Fruit fly (Drosophila melanogaster): ENCODE measurements around the gene ND-20L.

ND-20L gene

dm6 chr3R:29549945-29550344 lies 34.4 kb downstream of the ND-20L start (continued):
- peak; percentile 11 for TF ChIP-seq CG12391 (tag; optimal IDR thresholded peaks at IDR 0.05)
- TF ChIP-seq sens-2 (GFP tag; IDR thresholded peaks at IDR 0.05) = 0 out of 2 replicates have a peak, but pooled peaks have one; percentile 18
- no peak for TF ChIP-seq BEAF-32 (GFP tag; optimal IDR thresholded peaks at IDR 0.05)
- peak; percentile 47 for TF ChIP-seq Xrp1 (GFP tag; IDR thresholded peaks at IDR 0.05)
- peak; percentile 9 for TF ChIP-seq Usf (GFP tag; optimal IDR thresholded peaks at IDR 0.05)
- no peak for TF ChIP-seq Dll (GFP tag; IDR thresholded peaks at IDR 0.05; ENCODE audit: partially characterized antibody)
- TF ChIP-seq CG17829 (tag; optimal IDR thresholded peaks at IDR 0.05) = peak; percentile 10
- TF ChIP-seq CG15696 (tag; optimal IDR thresholded peaks at IDR 0.05) = peak; percentile 27
- no peak for TF ChIP-seq CG3838 (GFP tag; optimal IDR thresholded peaks at IDR 0.05)
- peak; percentile 68 for TF ChIP-seq dmrt11E (tag; optimal IDR thresholded peaks at IDR 0.05)
- TF ChIP-seq CG10959 (GFP tag; IDR thresholded peaks at IDR 0.05) = peak; percentile 45; the same call in 1 of the 2 replicates
- peak; percentile 19 for TF ChIP-seq CG4424 (GFP tag; optimal IDR thresholded peaks at IDR 0.05)
- TF ChIP-seq az2 (GFP tag; optimal IDR thresholded peaks at IDR 0.05) = peak; percentile 14
- TF ChIP-seq sd (tag; optimal IDR thresholded peaks at IDR 0.05) = no peak
- TF ChIP-seq zen (tag; optimal IDR thresholded peaks at IDR 0.05) = peak; percentile 56
- TF ChIP-seq chif (GFP tag; optimal IDR thresholded peaks at IDR 0.05) = peak in 1 of 2 experiments; percentile 45
- TF ChIP-seq ab (GFP tag; optimal IDR thresholded peaks at IDR 0.05) = no peak
- no peak for TF ChIP-seq CG9797 (GFP tag; optimal IDR thresholded peaks at IDR 0.05)
- TF ChIP-seq caup (GFP tag; optimal IDR thresholded peaks at IDR 0.05; ENCODE audit: severe bottlenecking) = no peak
- no peak for TF ChIP-seq psq (GFP tag; optimal IDR thresholded peaks at IDR 0.05)
- TF ChIP-seq CG30431 (GFP tag; optimal IDR thresholded peaks at IDR 0.05) = peak; percentile 26
- peak; percentile 75 for TF ChIP-seq sens (GFP tag)

dm6 chr3R:29550735-29551134 lies 35.2 kb downstream of the ND-20L start:
- TF ChIP-seq abd-A (tag; optimal IDR thresholded peaks at IDR 0.05) = peak; percentile 77
- TF ChIP-seq Deaf1 (tag; optimal IDR thresholded peaks at IDR 0.05) = peak; percentile 45
- peak; percentile 70 for TF ChIP-seq Ets65A (GFP tag)
- TF ChIP-seq CG8281 (tag; optimal IDR thresholded peaks at IDR 0.05) = no peak

dm6 chr3R:29552830-29553583 lies 37.5 kb downstream of the ND-20L start:
- TF ChIP-seq pros (GFP tag; optimal IDR thresholded peaks at IDR 0.05) (peak; percentile 40), CG15073 (GFP tag; optimal IDR thresholded peaks at IDR 0.05) (no peak), Nf-YA (GFP tag; IDR thresholded peaks at IDR 0.05) (no peak), nau (GFP tag; optimal IDR thresholded peaks at IDR 0.05) (no peak), Fer3 (tag; optimal IDR thresholded peaks at IDR 0.05) (no peak), CG16815 (GFP tag; optimal IDR thresholded peaks at IDR 0.05) (no peak), sna (GFP tag; IDR thresholded peaks at IDR 0.05; ENCODE audit: partially characterized antibody) (no peak), CG14965 (GFP tag; optimal IDR thresholded peaks at IDR 0.05; ENCODE audit: borderline replicate concordance) (no peak), Bgb (GFP tag; IDR thresholded peaks at IDR 0.05; ENCODE audit: partially characterized antibody) (no peak), Scr (GFP tag; IDR thresholded peaks at IDR 0.05; ENCODE audit: partially characterized antibody) (no peak), nmo (GFP tag; optimal IDR thresholded peaks at IDR 0.05) (no peak), HLH4C (GFP tag; IDR thresholded peaks at IDR 0.05; ENCODE audit: partially characterized antibody) (no peak), CG14860 (GFP tag; IDR thresholded peaks at IDR 0.05; ENCODE audit: partially characterized antibody) (0 out of 3 replicates have a peak, but pooled peaks have one; percentile 33), mirr (GFP tag; optimal IDR thresholded peaks at IDR 0.05) (peak; percentile 40), CG11696 (GFP tag; IDR thresholded peaks at IDR 0.05) (no peak), nerfin-1 (tag; optimal IDR thresholded peaks at IDR 0.05) (peak; percentile 68), Bdp1 (GFP tag; optimal IDR thresholded peaks at IDR 0.05) (no peak), CG11560 (tag; IDR thresholded peaks at IDR 0.05) (no peak), Bteb2 (GFP tag; optimal IDR thresholded peaks at IDR 0.05) (no peak), Dip2 (GFP tag; IDR thresholded peaks at IDR 0.05) (no peak), Neu2 (GFP tag; optimal IDR thresholded peaks at IDR 0.05; ENCODE audit: borderline replicate concordance) (no peak)
